Worm (Caenorhabditis elegans) whole organism, L1 larva: ENCODE measurements around the gene cyp-29A4.

Source experiments
- C34B4.2 ChIP-seq: sonication (generic microtip); optimal IDR thresholded peaks from 2 replicates; lab custom pipeline; 2017; ENCODE audit warnings: mild to moderate bottlenecking, missing genetic modification characterization, missing compliant biosample characterization
- F16B12.6 ChIP-seq: fragments of 150-350 bp; optimal IDR thresholded peaks from 2 replicates; lab custom pipeline; 2014; ENCODE audit warnings: missing biosample characterization, missing genetic modification characterization
- Y116A8C.19 ChIP-seq: sonication (generic microtip); optimal IDR thresholded peaks from 2 replicates; lab custom pipeline; 2016; ENCODE audit warnings: missing compliant biosample characterization, missing genetic modification characterization, borderline replicate concordance
- aha-1 ChIP-seq: fragments of 150-350 bp; optimal IDR thresholded peaks from 2 replicates; lab custom pipeline; 2014; ENCODE audit warnings: missing biosample characterization, missing genetic modification characterization
- ama-1 ChIP-seq: fragments of 150-350 bp; optimal IDR thresholded peaks from 2 replicates; lab custom pipeline; 2014
- blmp-1 ChIP-seq: fragments of 150-350 bp; optimal IDR thresholded peaks from 2 replicates; lab custom pipeline; 2014; ENCODE audit warnings: missing biosample characterization, missing genetic modification characterization
- ceh-8 ChIP-seq: fragments of 200-800 bp; sonication (Bioruptor generic); optimal IDR thresholded peaks from 2 replicates; lab custom pipeline; 2018; ENCODE audit warnings: mild to moderate bottlenecking, missing genetic modification characterization, moderate library complexity, missing compliant biosample characterization
- ceh-88 ChIP-seq: fragments of 200-800 bp; sonication (Bioruptor generic); IDR thresholded peaks from 2 replicates; pipeline ENCODE4 v1.3.6; 2022; ENCODE audit warnings: missing genetic modification characterization, missing compliant biosample characterization
- dpl-1 ChIP-seq, 3 experiments: fragments of 150-350 bp in 2 of 3; sonication (generic microtip) in 1 of 3; optimal IDR thresholded peaks; 2 replicates each; lab custom pipeline; 2014 to 2017; ENCODE audit warnings: missing biosample characterization in 3 of 3, missing genetic modification characterization in 3 of 3, missing genetic modification reagents in 3 of 3
- efl-1 ChIP-seq, 4 experiments: fragments of 150-350 bp; optimal IDR thresholded peaks in 3 of 4; peaks in 1 of 4; 1 replicate in 1 of 4; 2 replicates in 3 of 4; lab custom pipeline; 2014; ENCODE audit warnings: missing biosample characterization in 2 of 4, missing genetic modification characterization in 2 of 4, missing genetic modification reagents in 2 of 4
- egl-13 ChIP-seq: sonication (generic microtip); optimal IDR thresholded peaks from 2 replicates; lab custom pipeline; 2016; ENCODE audit warnings: missing genotype, missing genetic modification reagents, missing genetic modification characterization, missing compliant biosample characterization
- elt-3 ChIP-seq, 6 experiments: fragments of 150-350 bp in 1 of 6; sonication (generic microtip); optimal IDR thresholded peaks; 2 replicates each; lab custom pipeline; 2017 to 2018; ENCODE audit warnings: missing biosample characterization in 6 of 6, missing genetic modification characterization in 6 of 6, inconsistent platforms in 1 of 6
- ets-5 ChIP-seq: fragments of 200-800 bp; sonication (Bioruptor generic); IDR thresholded peaks from 2 replicates; pipeline ENCODE4 v1.3.6; 2022; ENCODE audit warnings: missing genetic modification characterization, missing compliant biosample characterization
- grh-1 ChIP-seq: fragments of 200-800 bp; sonication (Bioruptor generic); IDR thresholded peaks from 2 replicates; pipeline ENCODE4 v1.3.6; 2022; ENCODE audit warnings: missing genetic modification reagents, missing genetic modification characterization, missing compliant biosample characterization
- lin-14 ChIP-seq: fragments of 200-800 bp; sonication (Bioruptor generic); optimal IDR thresholded peaks from 2 replicates; lab custom pipeline; 2018; ENCODE audit warnings: mild to moderate bottlenecking, missing genetic modification characterization, moderate library complexity, missing compliant biosample characterization
- lin-15B ChIP-seq: fragments of 150-350 bp; sonication (generic microtip); optimal IDR thresholded peaks from 3 replicates; lab custom pipeline; 2014; ENCODE audit warnings: missing biosample characterization, missing genetic modification characterization
- lin-35 ChIP-seq, 2 experiments: fragments of 150-350 bp; optimal IDR thresholded peaks; 2 replicates each; lab custom pipeline; 2014; ENCODE audit warnings: missing biosample characterization in 2 of 2, missing genetic modification characterization in 2 of 2, missing genetic modification reagents in 2 of 2
- lin-39 ChIP-seq: fragments of 150-350 bp; optimal IDR thresholded peaks from 2 replicates; lab custom pipeline; 2014; ENCODE audit warnings: missing biosample characterization, missing genetic modification reagents, missing genetic modification characterization
- lsy-2 ChIP-seq, 2 experiments: fragments of 150-350 bp; optimal IDR thresholded peaks; 2 replicates each; lab custom pipeline; 2014; ENCODE audit warnings: missing biosample characterization in 2 of 2, missing genetic modification characterization in 2 of 2
- mab-9 ChIP-seq: fragments of 200-800 bp; sonication (Bioruptor generic); IDR thresholded peaks from 2 replicates; pipeline ENCODE4 v1.3.6; 2022; ENCODE audit warnings: missing genetic modification reagents, missing genetic modification characterization, missing compliant biosample characterization
- nhr-19 ChIP-seq: fragments of 200-800 bp; sonication (Bioruptor generic); conservative IDR thresholded peaks from 2 replicates; pipeline ENCODE4 v1.3.6; 2022; ENCODE audit warnings: missing genetic modification characterization, missing compliant biosample characterization
- nhr-20 ChIP-seq: sonication (generic microtip); optimal IDR thresholded peaks from 2 replicates; lab custom pipeline; 2016; ENCODE audit warnings: mild to moderate bottlenecking, missing genetic modification characterization, missing compliant biosample characterization
- nhr-71 ChIP-seq: sonication (generic microtip); optimal IDR thresholded peaks from 2 replicates; lab custom pipeline; 2016; ENCODE audit warnings: mild to moderate bottlenecking, missing genetic modification characterization, moderate library complexity, missing compliant biosample characterization
- nhr-84 ChIP-seq: sonication (generic microtip); optimal IDR thresholded peaks from 2 replicates; lab custom pipeline; 2017; ENCODE audit warnings: missing biosample characterization, missing genetic modification characterization
- nhr-85 ChIP-seq: sonication (generic microtip); peaks from one replicate; lab custom pipeline; 2016; ENCODE audit warnings: missing genetic modification characterization, inconsistent platforms, missing compliant biosample characterization
- pag-3 ChIP-seq: sonication (generic microtip); optimal IDR thresholded peaks from 2 replicates; lab custom pipeline; 2017; ENCODE audit warnings: missing genetic modification characterization, mild to moderate bottlenecking, missing compliant biosample characterization, antibody characterized with exemption, borderline replicate concordance; ENCODE audit not compliant: insufficient read depth
- pax-3 ChIP-seq: fragments of 200-800 bp; sonication (Bioruptor generic); optimal IDR thresholded peaks from 2 replicates; lab custom pipeline; 2018; ENCODE audit warnings: mild to moderate bottlenecking, missing genetic modification characterization, moderate library complexity, missing compliant biosample characterization
- snu-23 ChIP-seq: sonication (generic microtip); optimal IDR thresholded peaks from 2 replicates; lab custom pipeline; 2016; ENCODE audit warnings: missing genetic modification characterization, missing compliant biosample characterization
- tbx-2 ChIP-seq: sonication (generic microtip); optimal IDR thresholded peaks from 2 replicates; lab custom pipeline; 2016; ENCODE audit warnings: missing genetic modification characterization, missing compliant biosample characterization
- tlp-1 ChIP-seq: fragments of 150-350 bp; optimal IDR thresholded peaks from 2 replicates; lab custom pipeline; 2014; ENCODE audit warnings: missing biosample characterization, missing genetic modification characterization
- unc-130 ChIP-seq: fragments of 150-350 bp; optimal IDR thresholded peaks from 2 replicates; lab custom pipeline; 2017; ENCODE audit warnings: missing biosample characterization, missing genetic modification characterization, inconsistent platforms
- unc-62 ChIP-seq: fragments of 150-350 bp; optimal IDR thresholded peaks from 2 replicates; lab custom pipeline; 2014; ENCODE audit warnings: missing biosample characterization, missing genetic modification reagents, missing genetic modification characterization
- unc-98 ChIP-seq: fragments of 200-800 bp; sonication (Bioruptor generic); IDR thresholded peaks from 2 replicates; pipeline ENCODE4 v1.3.6; 2022; ENCODE audit warnings: missing genetic modification characterization, missing compliant biosample characterization
- vab-15 ChIP-seq: sonication (generic microtip); optimal IDR thresholded peaks from 2 replicates; lab custom pipeline; 2017; ENCODE audit warnings: missing genotype, mild to moderate bottlenecking, missing genetic modification characterization, missing compliant biosample characterization
- zag-1 ChIP-seq: fragments of 150-350 bp; optimal IDR thresholded peaks from 2 replicates; lab custom pipeline; 2014; ENCODE audit warnings: missing biosample characterization, missing genetic modification characterization

Gene cyp-29A4

ce11 chrV:9654154-9654805 lies at the start of gene cyp-29A4:
TSS of gene cyp-29A4 (plus strand) at chrV:9654755.
- no peak for TF ChIP-seq nhr-84
- peak; percentile 44 for TF ChIP-seq nhr-19 (GFP tag; lab: Robert Waterston, UW)
- peak; percentile 39 for TF ChIP-seq vab-15 (tag; lab: Kevin White, UChicago)
- no peak for TF ChIP-seq lin-39 (tag; lab: Kevin White, UChicago)
- TF ChIP-seq mab-9 (GFP tag; lab: Robert Waterston, UW), result no peak
- peak; percentile 89 for TF ChIP-seq nhr-85 (tag; lab: Kevin White, UChicago)
- no peak for TF ChIP-seq ceh-8
- TF ChIP-seq zag-1 (tag; lab: Kevin White, UChicago), result no peak
- no peak for TF ChIP-seq dpl-1 (GFP tag; optimal IDR thresholded peaks at IDR 0.05; lab: Kevin White, UChicago)
- peak; percentile 58 for TF ChIP-seq blmp-1 (tag; lab: Kevin White, UChicago)
- peak; percentile 68 for TF ChIP-seq grh-1 (GFP tag; lab: Robert Waterston, UW)
- TF ChIP-seq unc-130 (tag; lab: Kevin White, UChicago), result no peak
- peak; percentile 31 for TF ChIP-seq snu-23 (GFP tag; lab: Kevin White, UChicago)
- TF ChIP-seq ets-5 (GFP tag; lab: Robert Waterston, UW), result no peak
- TF ChIP-seq aha-1 (tag; lab: Kevin White, UChicago), result no peak
- peak; percentile 66 for TF ChIP-seq nhr-20
- peak; percentile 72 for TF ChIP-seq nhr-71 (tag; lab: Kevin White, UChicago)
- TF ChIP-seq elt-3 (tag; optimal IDR thresholded peaks at IDR 0.05; lab: Kevin White, UChicago), result peak; percentile 69 to 96 (median 92)
- no peak for TF ChIP-seq F16B12.6 (tag; lab: Kevin White, UChicago)
- no peak for TF ChIP-seq lin-15B (tag; lab: Kevin White, UChicago)
- TF ChIP-seq ceh-88 (GFP tag; lab: Robert Waterston, UW), result no peak
- TF ChIP-seq lin-35 (GFP tag; optimal IDR thresholded peaks at IDR 0.05; lab: Kevin White, UChicago), result peak in 1 of 2 experiments; percentile 29
- TF ChIP-seq tlp-1, result no peak
- peak; percentile 57 for TF ChIP-seq lin-14 (GFP tag; lab: Kevin White, UChicago)
- TF ChIP-seq C34B4.2 (tag; lab: Kevin White, UChicago), result no peak
- TF ChIP-seq unc-62, result no peak
- TF ChIP-seq egl-13, result no peak
- TF ChIP-seq unc-98, result no peak

- TF ChIP-seq dpl-1 (GFP tag; optimal IDR thresholded peaks at IDR 0.05; lab: Kevin White, UChicago) (no peak), nhr-85 (tag; lab: Kevin White, UChicago) (no peak), pag-3 (tag; lab: Kevin White, UChicago) (no peak), ama-1 (lab: Kevin White, UChicago) (no peak), Y116A8C.19 (tag; lab: Kevin White, UChicago) (no peak), tbx-2 (tag; lab: Kevin White, UChicago) (no peak), aha-1 (tag; lab: Kevin White, UChicago) (no peak), zag-1 (tag; lab: Kevin White, UChicago) (no peak), nhr-19 (GFP tag; lab: Robert Waterston, UW) (no peak)
These were observed 46.3 kb upstream of the cyp-29A4 start, which contains the start of gene dop-2 for ce11 chrV:9608256-9608655. TSS of gene dop-2 (plus strand) at chrV:9608556.

- no peak for TF ChIP-seq nhr-84
- no peak for TF ChIP-seq pax-3
- no peak for TF ChIP-seq egl-13
- TF ChIP-seq, all 84 proteins: peak for 0
These were observed 45.3 kb upstream of the cyp-29A4 start for ce11 chrV:9609217-9609616.

- no peak for TF ChIP-seq tlp-1
- no peak for TF ChIP-seq egl-13
- no peak for TF ChIP-seq lsy-2 (tag; optimal IDR thresholded peaks at IDR 0.05; lab: Kevin White, UChicago)
- TF ChIP-seq efl-1 (optimal IDR thresholded peaks at IDR 0.05; lab: Kevin White, UChicago), result no peak
- peak in 1 of 2 experiments; percentile 14 for TF ChIP-seq efl-1 (GFP tag; optimal IDR thresholded peaks at IDR 0.05 in 1 of 2; lab: Kevin White, UChicago)
These were observed 38.8 kb upstream of the cyp-29A4 start, which contains the start of gene pqn-63 for ce11 chrV:9615725-9616124. TSS of gene pqn-63 (plus strand) at chrV:9616031.
